Fruit fly (Drosophila melanogaster): ENCODE measurements around the gene Mad.

The Mad gene

dm6 chr2L:3155804-3156203 lies 3.6 kb downstream of the Mad start:
- TF ChIP-seq noc (tag; optimal IDR thresholded peaks at IDR 0.05), result no peak

dm6 chr2L:3154749-3155148 lies 4.7 kb downstream of the Mad start:
- no peak for TF ChIP-seq noc (tag; optimal IDR thresholded peaks at IDR 0.05)

- peak; percentile 16 for TF ChIP-seq noc (tag; optimal IDR thresholded peaks at IDR 0.05)
These were observed 6.5 kb downstream of the Mad start for dm6 chr2L:3152696-3153613.

dm6 chr2L:3151657-3152056 lies 7.8 kb downstream of the Mad start:
- no peak for TF ChIP-seq noc (tag; optimal IDR thresholded peaks at IDR 0.05)

dm6 chr2L:3148959-3149591 lies 10.4 kb downstream of the Mad start:
- no peak for TF ChIP-seq noc (tag; optimal IDR thresholded peaks at IDR 0.05)

- no peak for TF ChIP-seq noc (tag; optimal IDR thresholded peaks at IDR 0.05)
These were observed 13.5 kb downstream of the Mad start for dm6 chr2L:3145897-3146296.

- no peak for TF ChIP-seq noc (tag; optimal IDR thresholded peaks at IDR 0.05)
These were observed 14.0 kb downstream of the Mad start, which contains the start of gene ND-B14.5B for dm6 chr2L:3145470-3145869. Gene ND-B14.5B, minus strand, starts transcription at chr2L:3145848.

dm6 chr2L:3144709-3145108 lies 14.7 kb downstream of the Mad start, which contains the start of gene toc:
Gene toc, minus strand, starts transcription at chr2L:3144786.
- TF ChIP-seq noc (tag; optimal IDR thresholded peaks at IDR 0.05), result no peak

dm6 chr2L:3143908-3144307 lies 15.5 kb downstream of the Mad start:
- no peak for TF ChIP-seq noc (tag; optimal IDR thresholded peaks at IDR 0.05)

- TF ChIP-seq noc (tag; optimal IDR thresholded peaks at IDR 0.05), result no peak
These were observed 27.8 kb downstream of the Mad start for dm6 chr2L:3131641-3132040.

- TF ChIP-seq noc (tag; optimal IDR thresholded peaks at IDR 0.05), result no peak
These were observed 29.0 kb downstream of the Mad start for dm6 chr2L:3130417-3130816.

- no peak for TF ChIP-seq noc (tag; optimal IDR thresholded peaks at IDR 0.05)
These were observed 31.1 kb downstream of the Mad start, which contains the start of gene CG15403 for dm6 chr2L:3128335-3128734. Gene CG15403, plus strand, starts transcription at chr2L:3128635.

- no peak for TF ChIP-seq noc (tag; optimal IDR thresholded peaks at IDR 0.05)
These were observed 31.6 kb downstream of the Mad start for dm6 chr2L:3127813-3128212.

- TF ChIP-seq noc (tag; optimal IDR thresholded peaks at IDR 0.05), result no peak
These were observed 34.9 kb downstream of the Mad start for dm6 chr2L:3124500-3124977.

dm6 chr2L:3123562-3124345 lies 35.7 kb downstream of the Mad start:
- no peak for TF ChIP-seq noc (tag; optimal IDR thresholded peaks at IDR 0.05)

dm6 chr2L:3122216-3122615 lies 37.2 kb downstream of the Mad start:
- no peak for TF ChIP-seq noc (tag; optimal IDR thresholded peaks at IDR 0.05)

Measured in whole organism, larva.